Worm (Caenorhabditis elegans) whole organism, L3 larva: ENCODE results near the gene Y32G9B.1.

ENCODE experiments used
- R02D3.7 ChIP-seq: fragments of 150-350 bp; optimal IDR thresholded peaks from 2 replicates; lab custom pipeline; 2014; ENCODE audit warnings: missing biosample characterization, missing genetic modification characterization
- ZK546.5 ChIP-seq: sonication (generic microtip); optimal IDR thresholded peaks from 2 replicates; lab custom pipeline; 2017; ENCODE audit warnings: missing biosample characterization, missing genetic modification characterization
- ama-1 ChIP-seq: fragments of 150-350 bp; optimal IDR thresholded peaks from 2 replicates; lab custom pipeline; 2018
- ceh-16 ChIP-seq: sonication (generic microtip); optimal IDR thresholded peaks from 2 replicates; lab custom pipeline; 2017; ENCODE audit warnings: missing biosample characterization, missing genetic modification characterization
- ceh-28 ChIP-seq: fragments of 150-350 bp; optimal IDR thresholded peaks from 2 replicates; lab custom pipeline; 2014; ENCODE audit warnings: missing biosample characterization, missing genetic modification reagents, missing genetic modification characterization
- ceh-82 ChIP-seq: fragments of 150-350 bp; optimal IDR thresholded peaks from 2 replicates; lab custom pipeline; 2014; ENCODE audit warnings: missing biosample characterization, missing genetic modification characterization
- ceh-9 ChIP-seq: sonication (generic microtip); optimal IDR thresholded peaks from 2 replicates; lab custom pipeline; 2018; ENCODE audit warnings: missing biosample characterization, missing genetic modification characterization
- daf-12 ChIP-seq: fragments of 150-350 bp; optimal IDR thresholded peaks from 2 replicates; lab custom pipeline; 2014; ENCODE audit warnings: missing biosample characterization, missing genetic modification reagents, missing genetic modification characterization
- egl-27 ChIP-seq: sonication (generic microtip); optimal IDR thresholded peaks from 4 replicates; lab custom pipeline; 2017; ENCODE audit warnings: missing biosample characterization, missing genetic modification reagents, missing genetic modification characterization
- elt-1 ChIP-seq: fragments of 150-350 bp; optimal IDR thresholded peaks from 2 replicates; lab custom pipeline; 2014; ENCODE audit warnings: missing biosample characterization, missing genetic modification characterization
- elt-2 ChIP-seq: sonication (generic microtip); optimal IDR thresholded peaks from 2 replicates; lab custom pipeline; 2016; ENCODE audit warnings: missing genetic modification reagents, mild to moderate bottlenecking, missing genetic modification characterization, missing compliant biosample characterization
- elt-3 ChIP-seq, 3 experiments: fragments of 150-350 bp in 1 of 3; sonication (generic microtip) in 2 of 3; optimal IDR thresholded peaks; 2 replicates in 2 of 3; 4 replicates in 1 of 3; lab custom pipeline; 2014 to 2017; ENCODE audit warnings: missing biosample characterization in 3 of 3, missing genetic modification characterization in 3 of 3
- eor-1 ChIP-seq, 2 experiments: fragments of 150-350 bp; optimal IDR thresholded peaks; 2 replicates each; lab custom pipeline; 2014 to 2018; ENCODE audit warnings: missing biosample characterization in 2 of 2, missing genetic modification characterization in 2 of 2
- fkh-10 ChIP-seq: sonication (generic microtip); optimal IDR thresholded peaks from 2 replicates; lab custom pipeline; 2017; ENCODE audit warnings: missing biosample characterization, missing genetic modification reagents, missing genetic modification characterization
- fkh-2 ChIP-seq: fragments of 150-350 bp; optimal IDR thresholded peaks from 2 replicates; lab custom pipeline; 2014; ENCODE audit warnings: missing biosample characterization, missing genetic modification reagents, missing genetic modification characterization
- fos-1 ChIP-seq: fragments of 150-350 bp; optimal IDR thresholded peaks from 2 replicates; lab custom pipeline; 2014; ENCODE audit warnings: missing biosample characterization, missing genetic modification characterization
- hmg-11 ChIP-seq: sonication (generic microtip); optimal IDR thresholded peaks from 2 replicates; lab custom pipeline; 2016; ENCODE audit warnings: missing genetic modification characterization, missing compliant biosample characterization
- jun-1 ChIP-seq: fragments of 150-350 bp; optimal IDR thresholded peaks from 2 replicates; lab custom pipeline; 2014; ENCODE audit warnings: missing biosample characterization, missing genetic modification reagents, missing genetic modification characterization
- lin-15B ChIP-seq: fragments of 150-350 bp; optimal IDR thresholded peaks from 2 replicates; lab custom pipeline; 2014; ENCODE audit warnings: missing biosample characterization, missing genetic modification characterization
- lin-39 ChIP-seq: fragments of 150-350 bp; optimal IDR thresholded peaks from 2 replicates; lab custom pipeline; 2018; ENCODE audit warnings: missing biosample characterization, missing genetic modification reagents, missing genetic modification characterization
- lsy-12 ChIP-seq: sonication (generic microtip); optimal IDR thresholded peaks from 2 replicates; lab custom pipeline; 2016; ENCODE audit warnings: mild to moderate bottlenecking, missing genetic modification characterization, missing compliant biosample characterization
- mdl-1 ChIP-seq: fragments of 150-350 bp; optimal IDR thresholded peaks from 2 replicates; lab custom pipeline; 2014; ENCODE audit warnings: missing biosample characterization, missing genetic modification characterization
- mml-1 ChIP-seq: fragments of 150-350 bp; sonication (generic microtip); optimal IDR thresholded peaks from 3 replicates; lab custom pipeline; 2014; ENCODE audit warnings: missing biosample characterization, missing genetic modification characterization
- nfya-1 ChIP-seq: sonication (generic microtip); optimal IDR thresholded peaks from 2 replicates; lab custom pipeline; 2017; ENCODE audit warnings: missing genetic modification characterization, mild to moderate bottlenecking, missing compliant biosample characterization, antibody characterized with exemption, moderate library complexity; ENCODE audit not compliant: insufficient read depth
- nhr-11 ChIP-seq: fragments of 150-350 bp; optimal IDR thresholded peaks from 2 replicates; lab custom pipeline; 2014; ENCODE audit warnings: missing biosample characterization, missing genetic modification characterization
- nhr-12 ChIP-seq: fragments of 150-350 bp; optimal IDR thresholded peaks from 2 replicates; lab custom pipeline; 2014; ENCODE audit warnings: missing biosample characterization, missing genetic modification characterization
- nhr-237 ChIP-seq: fragments of 150-350 bp; optimal IDR thresholded peaks from 2 replicates; lab custom pipeline; 2014; ENCODE audit warnings: missing biosample characterization, missing genetic modification characterization
- nhr-25 ChIP-seq: sonication (generic microtip); optimal IDR thresholded peaks from 2 replicates; lab custom pipeline; 2017; ENCODE audit warnings: missing biosample characterization, missing genetic modification characterization
- nhr-28 ChIP-seq: fragments of 150-350 bp; optimal IDR thresholded peaks from 2 replicates; lab custom pipeline; 2014; ENCODE audit warnings: missing biosample characterization, missing genetic modification characterization
- nhr-43 ChIP-seq: sonication (generic microtip); optimal IDR thresholded peaks from 2 replicates; lab custom pipeline; 2016; ENCODE audit warnings: mild to moderate bottlenecking, missing genetic modification characterization, missing compliant biosample characterization; ENCODE audit not compliant: poor library complexity, severe bottlenecking
- nhr-76 ChIP-seq: fragments of 150-350 bp; sonication (generic microtip); optimal IDR thresholded peaks from 5 replicates; lab custom pipeline; 2014; ENCODE audit warnings: missing biosample characterization, missing genetic modification characterization
- nhr-77 ChIP-seq: fragments of 150-350 bp; optimal IDR thresholded peaks from 2 replicates; lab custom pipeline; 2014; ENCODE audit warnings: missing biosample characterization, missing genetic modification characterization
- pha-4 ChIP-seq: fragments of 150-350 bp; optimal IDR thresholded peaks from 2 replicates; lab custom pipeline; 2014; ENCODE audit warnings: missing biosample characterization, missing genetic modification reagents, missing genetic modification characterization
- pqm-1 ChIP-seq: fragments of 150-350 bp; optimal IDR thresholded peaks from 2 replicates; lab custom pipeline; 2017; ENCODE audit warnings: missing biosample characterization, missing genetic modification characterization, inconsistent platforms
- sea-2 ChIP-seq: fragments of 150-350 bp; sonication (generic microtip); optimal IDR thresholded peaks from 4 replicates; lab custom pipeline; 2014; ENCODE audit warnings: missing biosample characterization, missing genetic modification reagents, missing genetic modification characterization
- skn-1 ChIP-seq: fragments of 150-350 bp; optimal IDR thresholded peaks from 2 replicates; lab custom pipeline; 2014; ENCODE audit warnings: missing biosample characterization, missing genetic modification characterization
- snpc-4 ChIP-seq: fragments of 150-350 bp; optimal IDR thresholded peaks from 2 replicates; lab custom pipeline; 2014; ENCODE audit warnings: missing biosample characterization, missing genetic modification characterization
- unc-39 ChIP-seq: sonication (generic microtip); optimal IDR thresholded peaks from 4 replicates; lab custom pipeline; 2017; ENCODE audit warnings: missing biosample characterization, missing genetic modification characterization
- unc-62 ChIP-seq: fragments of 150-350 bp; sonication (generic microtip); optimal IDR thresholded peaks from 4 replicates; lab custom pipeline; 2014; ENCODE audit warnings: missing biosample characterization, missing genetic modification reagents, missing genetic modification characterization
- zag-1 ChIP-seq: fragments of 150-350 bp; optimal IDR thresholded peaks from 2 replicates; lab custom pipeline; 2014; ENCODE audit warnings: missing biosample characterization, missing genetic modification characterization
- ztf-11 ChIP-seq: fragments of 150-350 bp; optimal IDR thresholded peaks from 2 replicates; lab custom pipeline; 2014; ENCODE audit warnings: missing biosample characterization, missing genetic modification characterization
- ztf-4 ChIP-seq: fragments of 150-350 bp; optimal IDR thresholded peaks from 2 replicates; lab custom pipeline; 2014; ENCODE audit warnings: missing biosample characterization, missing genetic modification characterization

Gene Y32G9B.1

DNA sequence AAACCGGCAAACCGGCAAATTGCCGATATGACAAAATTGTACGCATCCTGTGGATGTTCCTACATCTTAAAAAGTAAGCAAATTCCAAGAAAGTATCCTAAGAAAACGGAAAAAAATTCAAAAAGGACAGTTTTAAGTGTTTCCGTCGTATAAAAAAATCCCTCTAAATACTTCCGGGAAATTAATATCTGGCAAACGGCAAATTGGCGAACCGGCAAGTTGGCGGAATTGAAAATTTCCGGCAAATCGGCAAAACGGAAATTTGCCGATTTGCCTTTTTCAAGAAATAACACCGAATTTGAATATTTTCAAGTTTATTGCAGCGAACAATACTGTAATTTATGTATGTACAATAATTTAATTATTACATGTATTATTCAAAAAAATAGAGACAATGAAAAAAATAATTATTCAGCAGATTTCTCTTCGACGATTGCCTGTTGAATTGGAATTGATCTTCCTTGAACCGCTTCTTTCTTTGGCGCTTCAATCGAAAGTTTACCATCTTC, 25.8 kb downstream of the Y32G9B.1 start:
- TF ChIP-seq nhr-11 (tag; lab: Kevin White, UChicago): no peak
- TF ChIP-seq ama-1 (lab: Kevin White, UChicago): peak; percentile 92
- peak; percentile 37 for TF ChIP-seq pha-4 (tag; lab: Kevin White, UChicago)
- no peak for TF ChIP-seq nhr-76 (tag; lab: Kevin White, UChicago)
- no peak for TF ChIP-seq unc-39 (tag; lab: Kevin White, UChicago)
- no peak for TF ChIP-seq elt-1
- peak; percentile 12 for TF ChIP-seq nfya-1
- no peak for TF ChIP-seq nhr-25 (tag; lab: Kevin White, UChicago)
- no peak for TF ChIP-seq zag-1 (tag; lab: Kevin White, UChicago)
- TF ChIP-seq lin-39 (tag; lab: Kevin White, UChicago): no peak

DNA sequence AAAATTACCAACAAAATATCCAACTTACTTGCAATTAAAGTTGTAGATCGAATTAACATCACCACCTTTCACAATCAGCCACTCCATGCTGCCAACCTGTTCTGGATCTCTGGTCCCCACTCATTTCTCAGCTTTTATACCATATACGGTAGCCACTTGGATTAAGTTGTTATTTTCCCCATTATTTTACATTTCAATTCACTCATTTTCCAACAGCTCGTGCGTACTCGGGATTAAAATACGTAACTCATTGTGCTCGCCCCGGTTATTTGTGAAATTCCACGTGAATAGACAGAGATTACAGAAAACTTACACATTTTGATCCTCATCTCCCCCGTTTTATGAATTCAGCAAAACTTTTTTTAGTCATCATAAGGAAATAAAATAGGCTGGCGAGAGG, 26.8 kb downstream of the Y32G9B.1 start, which contains the start of gene srt-41:
Gene srt-41, minus strand, starts transcription at position 101 of the 400 bp plus-strand sequence.
- TF ChIP-seq skn-1 (tag; lab: Kevin White, UChicago) (no peak), elt-3 (tag; optimal IDR thresholded peaks at IDR 0.05; lab: Kevin White, UChicago) (no peak), lin-15B (tag; lab: Kevin White, UChicago) (no peak), nfya-1 (no peak), nhr-77 (tag; lab: Kevin White, UChicago) (no peak), ztf-4 (no peak), snpc-4 (tag; lab: Kevin White, UChicago) (no peak), ZK546.5 (tag; lab: Kevin White, UChicago) (no peak), fkh-2 (tag; lab: Kevin White, UChicago) (no peak), daf-12 (tag; lab: Kevin White, UChicago) (no peak), nhr-76 (tag; lab: Kevin White, UChicago) (no peak), eor-1 (tag; optimal IDR thresholded peaks at IDR 0.05; lab: Kevin White, UChicago) (no peak), ama-1 (lab: Kevin White, UChicago) (no peak), ceh-16 (tag; lab: Kevin White, UChicago) (no peak), fkh-10 (GFP tag; lab: Kevin White, UChicago) (no peak), elt-1 (no peak), nhr-237 (tag; lab: Kevin White, UChicago) (no peak), egl-27 (tag; lab: Kevin White, UChicago) (no peak)

DNA sequence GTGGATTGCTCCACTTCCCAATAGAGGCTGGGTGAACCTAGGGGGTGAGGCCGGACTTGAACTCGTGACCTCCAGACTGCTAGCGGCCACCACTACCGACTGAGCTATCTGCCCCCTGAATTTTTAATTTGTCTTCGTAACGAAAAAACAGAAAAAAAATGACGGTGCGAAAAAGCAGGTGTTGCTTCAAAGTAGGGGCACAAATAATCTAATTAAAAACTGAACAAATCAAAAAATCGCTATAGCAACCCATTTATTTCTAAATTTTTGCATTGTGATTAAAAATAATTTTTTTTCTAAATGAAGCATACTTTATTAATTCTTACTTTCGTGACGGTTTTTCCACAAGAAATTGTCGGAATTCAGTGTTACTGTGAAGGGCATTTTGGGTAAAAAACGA, 32.0 kb downstream of the Y32G9B.1 start, which contains the start of gene F36H9.10:
Gene F36H9.10, plus strand, starts transcription at position 301 of the 400 bp plus-strand sequence.
- TF ChIP-seq nhr-43 (tag; lab: Kevin White, UChicago) (no peak), zag-1 (tag; lab: Kevin White, UChicago) (no peak), nhr-237 (tag; lab: Kevin White, UChicago) (no peak), ceh-9 (tag; lab: Kevin White, UChicago) (no peak), ama-1 (lab: Kevin White, UChicago) (no peak), nhr-28 (no peak), fkh-10 (GFP tag; lab: Kevin White, UChicago) (no peak), fos-1 (no peak), unc-39 (tag; lab: Kevin White, UChicago) (no peak), nhr-77 (tag; lab: Kevin White, UChicago) (no peak), ztf-11 (tag; lab: Kevin White, UChicago) (no peak), R02D3.7 (no peak), hmg-11 (tag; lab: Kevin White, UChicago) (no peak), sea-2 (GFP tag; lab: Kevin White, UChicago) (no peak), lsy-12 (no peak), nhr-25 (tag; lab: Kevin White, UChicago) (no peak), jun-1 (tag; lab: Kevin White, UChicago) (no peak)

DNA sequence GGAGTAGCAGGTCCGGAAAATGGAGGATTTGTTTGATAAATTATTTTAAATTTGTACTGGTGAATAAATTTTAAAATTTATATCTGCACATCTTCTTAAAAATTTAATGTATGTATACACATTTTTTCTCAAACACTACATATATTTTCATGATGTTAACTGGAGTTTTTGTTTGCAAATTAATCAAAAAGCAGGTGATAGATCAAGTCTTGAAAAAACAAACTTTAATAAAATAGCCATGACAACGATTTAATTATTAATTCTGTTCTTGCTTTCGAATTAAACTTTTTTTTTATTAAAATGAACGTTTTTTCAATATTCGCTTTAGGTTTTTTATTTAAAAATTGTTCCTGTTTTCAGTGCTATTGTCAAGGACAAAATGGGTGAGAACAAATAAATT, 35.7 kb downstream of the Y32G9B.1 start, which contains the start of gene F36H9.1:
Gene F36H9.1, plus strand, starts transcription at position 301 of the 400 bp plus-strand sequence.
- TF ChIP-seq nhr-28 (no peak), egl-27 (tag; lab: Kevin White, UChicago) (no peak), nhr-11 (tag; lab: Kevin White, UChicago) (no peak), ztf-11 (tag; lab: Kevin White, UChicago) (no peak), mdl-1 (no peak), ceh-16 (tag; lab: Kevin White, UChicago) (no peak), elt-2 (tag; lab: Kevin White, UChicago) (no peak), nhr-12 (no peak), fkh-10 (GFP tag; lab: Kevin White, UChicago) (no peak), elt-3 (tag; optimal IDR thresholded peaks at IDR 0.05; lab: Kevin White, UChicago) (no peak), ceh-28 (tag; lab: Kevin White, UChicago) (no peak), ceh-9 (tag; lab: Kevin White, UChicago) (no peak), unc-62 (no peak), ceh-82 (tag; lab: Kevin White, UChicago) (no peak), elt-1 (no peak), nhr-77 (tag; lab: Kevin White, UChicago) (no peak), mml-1 (no peak), pqm-1 (tag; lab: Kevin White, UChicago) (no peak)
